Worm (Caenorhabditis elegans) whole organism, young adult: Measurements from ENCODE around the gene Y41D4B.14.
A peak's percentile ranks its signal among the peaks of the same experiment; 100 is the strongest.

Experiments
- B0019.2 ChIP-seq: fragments of 200-800 bp; sonication (Bioruptor generic); conservative IDR thresholded peaks from 2 replicates; pipeline ENCODE4 v1.3.6; 2022; ENCODE audit warnings: missing genetic modification reagents, missing genetic modification characterization, missing compliant biosample characterization
- B0336.3 ChIP-seq: fragments of 200-800 bp; sonication (Bioruptor generic); IDR thresholded peaks from 2 replicates; pipeline ENCODE4 v1.3.6; 2022; ENCODE audit warnings: missing genetic modification characterization, missing compliant biosample characterization
- C06A6.2 ChIP-seq: fragments of 200-800 bp; sonication (Bioruptor generic); conservative IDR thresholded peaks from 2 replicates; pipeline ENCODE4 v1.3.6; 2022; ENCODE audit warnings: missing genetic modification characterization, missing compliant biosample characterization
- C17E4.6 ChIP-seq: fragments of 200-800 bp; sonication (Bioruptor generic); IDR thresholded peaks from 2 replicates; pipeline ENCODE4 v1.3.6; 2022; ENCODE audit warnings: missing genetic modification reagents, missing genetic modification characterization, missing compliant biosample characterization
- D2030.7 ChIP-seq: fragments of 200-800 bp; sonication (Bioruptor generic); IDR thresholded peaks from 2 replicates; pipeline ENCODE4 v1.3.6; 2022; ENCODE audit warnings: missing genetic modification reagents, missing genetic modification characterization, missing compliant biosample characterization
- F10E7.11 ChIP-seq: sonication (generic microtip); optimal IDR thresholded peaks from 2 replicates; lab custom pipeline; 2017; ENCODE audit warnings: mild to moderate bottlenecking, missing genetic modification characterization, moderate library complexity, missing compliant biosample characterization
- F52B5.7 ChIP-seq: sonication (generic microtip); optimal IDR thresholded peaks from 2 replicates; lab custom pipeline; 2016; ENCODE audit warnings: mild to moderate bottlenecking, missing genetic modification characterization, missing compliant biosample characterization
- F57C9.4 ChIP-seq: sonication (generic microtip); optimal IDR thresholded peaks from 2 replicates; lab custom pipeline; 2017; ENCODE audit warnings: mild to moderate bottlenecking, missing genetic modification characterization, missing compliant biosample characterization
- K11D2.4 ChIP-seq: fragments of 200-800 bp; sonication (Bioruptor generic); IDR thresholded peaks from 2 replicates; pipeline ENCODE4 v1.3.6; 2022; ENCODE audit warnings: missing genetic modification reagents, missing genetic modification characterization, missing compliant biosample characterization
- T07F8.4 ChIP-seq: sonication (generic microtip); optimal IDR thresholded peaks from 2 replicates; lab custom pipeline; 2016; ENCODE audit warnings: mild to moderate bottlenecking, missing genetic modification characterization, moderate library complexity, missing compliant biosample characterization
- Y53F4B.3 ChIP-seq: fragments of 200-800 bp; sonication (Bioruptor generic); IDR thresholded peaks from 2 replicates; pipeline ENCODE4 v1.3.6; 2022; ENCODE audit warnings: missing genetic modification reagents, missing genetic modification characterization, missing compliant biosample characterization
- Y53G8AR.9 ChIP-seq: fragments of 200-800 bp; sonication (Bioruptor generic); conservative IDR thresholded peaks from 2 replicates; pipeline ENCODE4 v1.3.6; 2022; ENCODE audit warnings: missing genetic modification reagents, missing genetic modification characterization, missing compliant biosample characterization
- Y79H2A.3 ChIP-seq: fragments of 200-800 bp; sonication (Bioruptor generic); conservative IDR thresholded peaks from 2 replicates; pipeline ENCODE4 v1.3.6; 2022; ENCODE audit warnings: missing genetic modification reagents, missing genetic modification characterization, missing compliant biosample characterization
- ZK185.1 ChIP-seq: sonication (generic microtip); optimal IDR thresholded peaks from 2 replicates; lab custom pipeline; 2016; ENCODE audit warnings: mild to moderate bottlenecking, missing genetic modification characterization, missing compliant biosample characterization; ENCODE audit not compliant: poor library complexity, severe bottlenecking
- aptf-3 ChIP-seq: fragments of 200-800 bp; sonication (Bioruptor generic); IDR thresholded peaks from 2 replicates; pipeline ENCODE4 v1.3.6; 2022; ENCODE audit warnings: missing genetic modification characterization, missing compliant biosample characterization
- atf-7 ChIP-seq: sonication (generic microtip); optimal IDR thresholded peaks from 2 replicates; lab custom pipeline; 2017; ENCODE audit warnings: mild to moderate bottlenecking, missing genetic modification characterization, missing compliant biosample characterization
- athp-1 ChIP-seq: sonication (generic microtip); optimal IDR thresholded peaks from 2 replicates; lab custom pipeline; 2017; ENCODE audit warnings: mild to moderate bottlenecking, missing genetic modification characterization, missing compliant biosample characterization
- cebp-1 ChIP-seq, 2 experiments: fragments of 200-800 bp in 1 of 2; sonication (Bioruptor generic) in 1 of 2; sonication (generic microtip) in 1 of 2; IDR thresholded peaks in 1 of 2; optimal IDR thresholded peaks in 1 of 2; 2 replicates each; pipeline versions ENCODE4 v1.3.6 to Lab custom; 2017 to 2022; ENCODE audit warnings: missing compliant biosample characterization in 2 of 2, missing genetic modification characterization in 2 of 2, mild to moderate bottlenecking in 1 of 2, missing genetic modification reagents in 1 of 2, moderate library complexity in 1 of 2
- ceh-79 ChIP-seq: sonication (generic microtip); optimal IDR thresholded peaks from 2 replicates; lab custom pipeline; 2017; ENCODE audit warnings: mild to moderate bottlenecking, missing genetic modification characterization, missing compliant biosample characterization
- ceh-91 ChIP-seq: fragments of 200-800 bp; sonication (Bioruptor generic); IDR thresholded peaks from 2 replicates; pipeline ENCODE4 v1.3.6; 2022; ENCODE audit warnings: missing genetic modification reagents, missing genetic modification characterization, missing compliant biosample characterization
- chd-7 ChIP-seq: sonication (generic microtip); optimal IDR thresholded peaks from 2 replicates; lab custom pipeline; 2016; ENCODE audit warnings: mild to moderate bottlenecking, missing genetic modification characterization, moderate library complexity, missing compliant biosample characterization
- dpff-1 ChIP-seq: sonication (generic microtip); optimal IDR thresholded peaks from 2 replicates; lab custom pipeline; 2017; ENCODE audit warnings: mild to moderate bottlenecking, missing genetic modification characterization, missing compliant biosample characterization
- him-1 ChIP-seq: sonication (generic microtip); optimal IDR thresholded peaks from 2 replicates; lab custom pipeline; 2016; ENCODE audit warnings: missing genotype, missing genetic modification reagents, missing genetic modification characterization, missing compliant biosample characterization
- hrde-1 ChIP-seq: sonication (generic microtip); optimal IDR thresholded peaks from 2 replicates; lab custom pipeline; 2016; ENCODE audit warnings: missing genetic modification characterization, mild to moderate bottlenecking, missing compliant biosample characterization, moderate library complexity, missing genotype, missing genetic modification reagents, borderline replicate concordance
- lag-1 ChIP-seq: fragments of 200-800 bp; sonication (Bioruptor generic); IDR thresholded peaks from 2 replicates; pipeline ENCODE4 v1.3.6; 2022; ENCODE audit warnings: missing genetic modification reagents, missing genetic modification characterization, missing compliant biosample characterization
- let-526 ChIP-seq: fragments of 200-800 bp; sonication (Bioruptor generic); IDR thresholded peaks from 2 replicates; pipeline ENCODE4 v1.3.6; 2022; ENCODE audit warnings: missing genetic modification reagents, missing genetic modification characterization, missing compliant biosample characterization
- let-607 ChIP-seq, 2 experiments: fragments of 200-800 bp in 1 of 2; sonication (Bioruptor generic) in 1 of 2; sonication (generic microtip) in 1 of 2; optimal IDR thresholded peaks; 2 replicates each; lab custom pipeline; 2016 to 2018; ENCODE audit warnings: mild to moderate bottlenecking in 2 of 2, missing compliant biosample characterization in 2 of 2, missing genetic modification characterization in 2 of 2, moderate library complexity in 2 of 2, missing genotype in 1 of 2
- lin-40 ChIP-seq: sonication (generic microtip); optimal IDR thresholded peaks from 2 replicates; lab custom pipeline; 2016; ENCODE audit warnings: missing genetic modification characterization, mild to moderate bottlenecking, missing compliant biosample characterization, missing genotype, missing genetic modification reagents
- lin-54 ChIP-seq: fragments of 200-800 bp; sonication (Bioruptor generic); optimal IDR thresholded peaks from 2 replicates; lab custom pipeline; 2018; ENCODE audit warnings: mild to moderate bottlenecking, missing genetic modification characterization, missing compliant biosample characterization
- madf-6 ChIP-seq: fragments of 200-800 bp; sonication (Bioruptor generic); IDR thresholded peaks from 2 replicates; pipeline ENCODE4 v1.3.6; 2022; ENCODE audit warnings: missing genetic modification reagents, missing genetic modification characterization, missing compliant biosample characterization
- madf-8 ChIP-seq: fragments of 200-800 bp; sonication (Bioruptor generic); conservative IDR thresholded peaks from 2 replicates; pipeline ENCODE4 v1.3.6; 2022; ENCODE audit warnings: missing genetic modification reagents, missing genetic modification characterization, missing compliant biosample characterization
- nfya-1 ChIP-seq: sonication (generic microtip); optimal IDR thresholded peaks from 2 replicates; lab custom pipeline; 2017; ENCODE audit warnings: antibody characterized with exemption, missing compliant biosample characterization, missing genetic modification characterization, borderline replicate concordance; ENCODE audit not compliant: insufficient read depth
- nfyb-1 ChIP-seq: fragments of 200-800 bp; sonication (Bioruptor generic); IDR thresholded peaks from 2 replicates; pipeline ENCODE4 v1.3.6; 2022; ENCODE audit warnings: missing genetic modification reagents, missing genetic modification characterization, missing compliant biosample characterization
- nhr-120 ChIP-seq: fragments of 200-800 bp; sonication (Bioruptor generic); IDR thresholded peaks from 2 replicates; pipeline ENCODE4 v1.3.6; 2022; ENCODE audit warnings: missing genetic modification characterization, missing compliant biosample characterization
- nhr-179 ChIP-seq: sonication (generic microtip); optimal IDR thresholded peaks from 2 replicates; lab custom pipeline; 2016; ENCODE audit warnings: mild to moderate bottlenecking, missing genetic modification characterization, missing compliant biosample characterization
- rcor-1 ChIP-seq: fragments of 200-800 bp; sonication (Bioruptor generic); IDR thresholded peaks from 2 replicates; pipeline ENCODE4 v1.3.6; 2022; ENCODE audit warnings: missing genetic modification reagents, missing genetic modification characterization, missing compliant biosample characterization
- snpc-3.4 ChIP-seq: sonication (generic microtip); optimal IDR thresholded peaks from 2 replicates; lab custom pipeline; 2017; ENCODE audit warnings: missing genetic modification characterization, mild to moderate bottlenecking, missing compliant biosample characterization, antibody characterized with exemption, moderate library complexity, missing genotype, missing genetic modification reagents
- snpc-4 ChIP-seq, 5 experiments: fragments of 150-350 bp in 1 of 5; sonication (generic microtip) in 4 of 5; optimal IDR thresholded peaks; 2 replicates each; lab custom pipeline; 2014 to 2018; ENCODE audit warnings: missing genetic modification characterization in 5 of 5, missing biosample characterization in 3 of 5, antibody characterized with exemption in 2 of 5, mild to moderate bottlenecking in 2 of 5, missing compliant biosample characterization in 2 of 5, missing genotype in 2 of 5, moderate library complexity in 2 of 5, missing genetic modification reagents in 1 of 5
- tlf-1 ChIP-seq: fragments of 200-800 bp; sonication (Bioruptor generic); optimal IDR thresholded peaks from 2 replicates; lab custom pipeline; 2018; ENCODE audit warnings: mild to moderate bottlenecking, missing genetic modification characterization, missing compliant biosample characterization
- unc-62 ChIP-seq: fragments of 150-350 bp; optimal IDR thresholded peaks from 2 replicates; lab custom pipeline; 2014; ENCODE audit warnings: missing biosample characterization, missing genetic modification reagents, missing genetic modification characterization
- zim-3 ChIP-seq: sonication (generic microtip); optimal IDR thresholded peaks from 2 replicates; lab custom pipeline; 2017; ENCODE audit warnings: mild to moderate bottlenecking, missing genetic modification characterization, moderate library complexity, missing compliant biosample characterization
- ztf-6 ChIP-seq: fragments of 200-800 bp; sonication (Bioruptor generic); IDR thresholded peaks from 2 replicates; pipeline ENCODE4 v1.3.6; 2022; ENCODE audit warnings: missing genetic modification reagents, missing genetic modification characterization, missing compliant biosample characterization

Gene Y41D4B.14

DNA sequence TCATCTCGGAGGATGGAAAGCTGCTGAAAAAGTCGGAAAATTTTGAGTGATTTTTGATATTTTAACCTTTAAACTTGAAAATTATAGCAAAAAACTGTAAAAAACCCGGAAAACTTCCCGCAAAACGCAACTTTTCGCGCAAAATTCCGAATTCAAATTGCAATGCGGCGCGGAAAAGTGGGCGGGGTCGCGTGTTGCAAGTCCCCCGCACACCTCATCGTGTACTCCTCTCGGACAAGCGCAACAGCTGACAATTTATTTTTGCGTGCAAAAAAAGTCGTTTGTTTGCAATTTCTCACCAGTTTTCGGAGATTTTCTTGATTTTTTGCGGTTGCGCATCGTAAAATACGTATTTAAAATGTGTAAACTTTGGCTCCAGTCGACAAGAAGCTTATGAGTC, 19.0 kb downstream of the Y41D4B.14 start, which contains the start of gene npp-8 (continued):
- TF ChIP-seq T07F8.4 (tag; lab: Kevin White, UChicago), result no peak
- TF ChIP-seq Y53F4B.3, result no peak
- peak; percentile 65 for TF ChIP-seq chd-7 (tag; lab: Kevin White, UChicago)
- no peak for TF ChIP-seq let-526 (GFP tag; lab: Robert Waterston, UW)
- no peak for TF ChIP-seq nhr-179 (tag; lab: Kevin White, UChicago)
- TF ChIP-seq hrde-1 (tag; lab: Kevin White, UChicago), result peak; percentile 57
- TF ChIP-seq tlf-1 (GFP tag; lab: Kevin White, UChicago), result peak; percentile 81
- TF ChIP-seq F52B5.7 (tag; lab: Kevin White, UChicago), result no peak
- no peak for TF ChIP-seq ceh-79 (tag; lab: Kevin White, UChicago)
- peak; percentile 78 for TF ChIP-seq C17E4.6
- peak; percentile 84 for TF ChIP-seq ceh-91 (GFP tag; lab: Robert Waterston, UW)
- TF ChIP-seq zim-3 (tag; lab: Kevin White, UChicago), result peak; percentile 54
- TF ChIP-seq ZK185.1 (tag; lab: Kevin White, UChicago), result peak; percentile 90
- TF ChIP-seq Y53G8AR.9 (GFP tag; lab: Robert Waterston, UW), result peak; percentile 93
- TF ChIP-seq B0019.2 (GFP tag; lab: Robert Waterston, UW), result 0 out of 2 replicates have a peak, but pooled peaks have one; percentile 25
- TF ChIP-seq athp-1 (tag; lab: Kevin White, UChicago), result peak; percentile 92
- peak; percentile 92 for TF ChIP-seq C06A6.2 (GFP tag; lab: Robert Waterston, UW)
- TF ChIP-seq let-607 (tag; optimal IDR thresholded peaks at IDR 0.05; lab: Kevin White, UChicago), result peak in 1 of 2 experiments; percentile 58
- TF ChIP-seq madf-8 (GFP tag; lab: Robert Waterston, UW), result peak; percentile 77
- peak; percentile 81 for TF ChIP-seq nfyb-1 (GFP tag; lab: Robert Waterston, UW)
- peak; percentile 46 for TF ChIP-seq snpc-4 (GFP tag; optimal IDR thresholded peaks at IDR 0.05; lab: Kevin White, UChicago)
- peak; percentile 50 to 66 (median 59) for TF ChIP-seq snpc-4 (tag; optimal IDR thresholded peaks at IDR 0.05; lab: Kevin White, UChicago)
- peak; percentile 33 for TF ChIP-seq atf-7 (tag; lab: Kevin White, UChicago)
- no peak for TF ChIP-seq unc-62
- peak; percentile 48 for TF ChIP-seq F10E7.11 (tag; lab: Kevin White, UChicago)
- peak; percentile 89 for TF ChIP-seq lin-40 (tag; lab: Kevin White, UChicago)
- no peak for TF ChIP-seq nfya-1
- peak; percentile 92 for TF ChIP-seq madf-6 (GFP tag; lab: Robert Waterston, UW)
- TF ChIP-seq ztf-6 (GFP tag; lab: Robert Waterston, UW), result no peak

DNA sequence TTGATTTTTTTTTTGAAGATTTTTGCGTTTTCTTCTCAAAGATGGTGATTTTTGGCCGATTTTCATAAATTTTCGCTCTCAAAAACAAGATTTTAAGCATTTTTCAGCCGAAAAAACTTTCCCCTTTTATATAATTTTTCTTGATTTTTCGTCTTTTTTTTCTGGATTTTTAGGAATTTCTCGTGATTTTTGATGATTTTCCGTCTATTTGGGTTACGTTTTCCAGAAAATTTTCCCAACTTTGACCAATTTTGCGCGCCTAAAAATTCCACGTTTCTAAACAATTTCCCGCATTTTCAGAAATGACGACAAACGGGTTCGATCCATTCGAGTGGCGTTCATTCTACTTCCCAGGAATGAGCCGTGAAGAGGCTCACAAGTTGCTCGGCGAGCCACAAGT, 20.2 kb downstream of the Y41D4B.14 start, which contains the start of gene ced-2:
Gene ced-2, plus strand, starts transcription at position 301 of the 400 bp plus-strand sequence.
- no peak for TF ChIP-seq him-1 (tag; lab: Kevin White, UChicago)
- TF ChIP-seq let-607 (tag; optimal IDR thresholded peaks at IDR 0.05; lab: Kevin White, UChicago), result no peak
- no peak for TF ChIP-seq snpc-3.4 (tag; lab: Kevin White, UChicago)
- no peak for TF ChIP-seq lag-1 (GFP tag; lab: Robert Waterston, UW)
- TF ChIP-seq lin-54 (GFP tag; lab: Kevin White, UChicago), result no peak
- TF ChIP-seq B0336.3, result no peak
- TF ChIP-seq aptf-3 (GFP tag; lab: Robert Waterston, UW), result no peak
- TF ChIP-seq F57C9.4 (tag; lab: Kevin White, UChicago), result no peak
- TF ChIP-seq K11D2.4, result no peak
- TF ChIP-seq nhr-120 (GFP tag; lab: Robert Waterston, UW), result no peak
- TF ChIP-seq cebp-1 (GFP tag; IDR thresholded peaks at IDR 0.05; lab: Robert Waterston, UW), result no peak
- TF ChIP-seq cebp-1 (tag; optimal IDR thresholded peaks at IDR 0.05; lab: Kevin White, UChicago), result no peak
- no peak for TF ChIP-seq unc-62
- TF ChIP-seq rcor-1 (GFP tag; lab: Robert Waterston, UW), result no peak
- TF ChIP-seq Y79H2A.3, result no peak
- no peak for TF ChIP-seq D2030.7 (GFP tag; lab: Robert Waterston, UW)
- no peak for TF ChIP-seq dpff-1 (tag; lab: Kevin White, UChicago)
